Fruit fly (Drosophila melanogaster) whole organism, wandering third instar larva: ENCODE measurements around the gene CG43703.

Source experiments
- Abd-B ChIP-seq: fragments of >200 bp; optimal IDR thresholded peaks from 2 replicates; lab custom pipeline; 2017; ENCODE audit warnings: missing biosample characterization, missing genetic modification characterization
- CG32264 ChIP-seq: fragments of 200-800 bp; sonication (Bioruptor generic); optimal IDR thresholded peaks from 2 replicates; lab custom pipeline; 2016; ENCODE audit warnings: missing biosample characterization, missing genetic modification characterization
- CG9705 ChIP-seq: fragments of 200-800 bp; sonication (Bioruptor generic); optimal IDR thresholded peaks from 2 replicates; lab custom pipeline; 2018; ENCODE audit warnings: missing biosample characterization, mild to moderate bottlenecking, missing genetic modification characterization
- CrebA ChIP-seq: fragments of 200-800 bp; sonication (Bioruptor generic); optimal IDR thresholded peaks from 2 replicates; lab custom pipeline; 2016; ENCODE audit warnings: missing biosample characterization, mild to moderate bottlenecking, missing genetic modification characterization, borderline replicate concordance
- Dfd ChIP-seq: fragments of >200 bp; optimal IDR thresholded peaks from 2 replicates; lab custom pipeline; 2017; ENCODE audit warnings: missing biosample characterization, missing genetic modification characterization
- Dif ChIP-seq: fragments of 200-275, 200-300 bp; sonication (Bioruptor generic); optimal IDR thresholded peaks from 2 replicates; lab custom pipeline; 2018; ENCODE audit warnings: missing biosample characterization, missing genetic modification characterization; ENCODE audit not compliant: partially characterized antibody
- GATAd ChIP-seq: sonication (Bioruptor generic); optimal IDR thresholded peaks from 2 replicates; lab custom pipeline; 2016; ENCODE audit warnings: missing biosample characterization, missing genetic modification characterization
- HLH106 ChIP-seq: fragments of 200-800 bp; optimal IDR thresholded peaks from 3 replicates; lab custom pipeline; 2019; ENCODE audit warnings: missing biosample characterization, mild to moderate bottlenecking, missing genetic modification characterization, moderate library complexity
- Hnf4 ChIP-seq: fragments of 200-800 bp; sonication (Bioruptor generic); optimal IDR thresholded peaks from 2 replicates; lab custom pipeline; 2016; ENCODE audit warnings: missing biosample characterization, mild to moderate bottlenecking, missing genetic modification characterization
- Hr78 ChIP-seq: fragments of >200 bp; optimal IDR thresholded peaks from 2 replicates; lab custom pipeline; 2017; ENCODE audit warnings: missing biosample characterization, missing genetic modification characterization
- Hr83 ChIP-seq: fragments of 200-300 bp; sonication (Bioruptor generic); optimal IDR thresholded peaks from 2 replicates; lab custom pipeline; 2016; ENCODE audit warnings: missing biosample characterization, mild to moderate bottlenecking, missing genetic modification characterization, moderate library complexity; ENCODE audit not compliant: poor library complexity, severe bottlenecking
- Jra ChIP-seq: sonication (Bioruptor generic); optimal IDR thresholded peaks from 2 replicates; lab custom pipeline; 2016; ENCODE audit warnings: missing biosample characterization, missing genetic modification characterization
- Mio ChIP-seq: sonication (Bioruptor generic); optimal IDR thresholded peaks from 2 replicates; lab custom pipeline; 2016; ENCODE audit warnings: missing biosample characterization, missing genetic modification characterization
- Myc ChIP-seq: fragments of >200 bp; optimal IDR thresholded peaks from 2 replicates; lab custom pipeline; 2017
- N ChIP-seq: fragments of >200 bp; optimal IDR thresholded peaks from 2 replicates; lab custom pipeline; 2018; ENCODE audit warnings: missing biosample characterization, missing external identifiers, missing genetic modification characterization
- OdsH ChIP-seq: fragments of 200-800 bp; sonication (Bioruptor generic); optimal IDR thresholded peaks from 2 replicates; lab custom pipeline; 2016; ENCODE audit warnings: missing biosample characterization, mild to moderate bottlenecking, missing genetic modification characterization
- Rel ChIP-seq, 2 experiments: fragments of 200-800 bp; sonication (Bioruptor generic) in 1 of 2; optimal IDR thresholded peaks; 2 replicates in 1 of 2; 3 replicates in 1 of 2; lab custom pipeline; 2016 to 2019; ENCODE audit warnings: mild to moderate bottlenecking in 2 of 2, missing biosample characterization in 2 of 2, missing genetic modification characterization in 2 of 2, moderate library complexity in 1 of 2
- Sp1 ChIP-seq: fragments of 200-800 bp; sonication (Bioruptor generic); optimal IDR thresholded peaks from 3 replicates; lab custom pipeline; 2019; ENCODE audit warnings: missing biosample characterization, mild to moderate bottlenecking, missing genetic modification characterization, moderate library complexity
- Vsx2 ChIP-seq: fragments of 200-300, 225-300 bp; sonication (Bioruptor generic); optimal IDR thresholded peaks from 2 replicates; lab custom pipeline; 2018; ENCODE audit warnings: missing biosample characterization, missing genetic modification characterization; ENCODE audit not compliant: partially characterized antibody
- br ChIP-seq: fragments of 200-800 bp; sonication (Bioruptor generic); optimal IDR thresholded peaks from 2 replicates; lab custom pipeline; 2016; ENCODE audit warnings: missing biosample characterization, missing genetic modification characterization
- brk ChIP-seq: fragments of 200-800 bp; sonication (Bioruptor generic); optimal IDR thresholded peaks from 2 replicates; lab custom pipeline; 2016; ENCODE audit warnings: missing biosample characterization, mild to moderate bottlenecking, missing genetic modification characterization
- dl ChIP-seq, 2 experiments: fragments of 175-275, 200-275 bp in 1 of 2; fragments of 200-275 bp in 1 of 2; sonication (Bioruptor generic); optimal IDR thresholded peaks; lab custom pipeline; 2018; ENCODE audit warnings: mild to moderate bottlenecking in 2 of 2, missing biosample characterization in 2 of 2, missing genetic modification characterization in 2 of 2, moderate library complexity in 2 of 2; ENCODE audit not compliant: partially characterized antibody in 2 of 2, insufficient read depth in 1 of 2
- dmrt93B ChIP-seq: fragments of 200-800 bp; sonication (Bioruptor generic); optimal IDR thresholded peaks from 2 replicates; lab custom pipeline; 2018; ENCODE audit warnings: missing biosample characterization, mild to moderate bottlenecking, missing genetic modification characterization
- dsf ChIP-seq: sonication (Bioruptor generic); optimal IDR thresholded peaks from 2 replicates; lab custom pipeline; 2016; ENCODE audit warnings: missing biosample characterization, missing genetic modification characterization, borderline replicate concordance
- ey ChIP-seq: fragments of 200-800 bp; sonication (Bioruptor generic); optimal IDR thresholded peaks from 2 replicates; lab custom pipeline; 2016; ENCODE audit warnings: missing biosample characterization, missing genetic modification characterization
- foxo ChIP-seq, 2 experiments: fragments of 200-800 bp; sonication (Bioruptor generic); optimal IDR thresholded peaks; 2 replicates in 1 of 2; 3 replicates in 1 of 2; lab custom pipeline; 2016 to 2017; ENCODE audit warnings: missing biosample characterization in 2 of 2, missing genetic modification characterization in 2 of 2
- fru ChIP-seq: fragments of 200-800 bp; sonication (Bioruptor generic); optimal IDR thresholded peaks from 3 replicates; lab custom pipeline; 2016; ENCODE audit warnings: missing biosample characterization, mild to moderate bottlenecking, missing genetic modification characterization
- h ChIP-seq: fragments of 200-800 bp; sonication (Bioruptor generic); optimal IDR thresholded peaks from 3 replicates; lab custom pipeline; 2016; ENCODE audit warnings: missing biosample characterization, mild to moderate bottlenecking, missing genetic modification characterization
- jim ChIP-seq: fragments of 175-275, 200-325 bp; sonication (Bioruptor generic); optimal IDR thresholded peaks from 2 replicates; lab custom pipeline; 2016; ENCODE audit warnings: missing biosample characterization, mild to moderate bottlenecking, missing genetic modification characterization
- lola ChIP-seq: fragments of >200 bp; optimal IDR thresholded peaks from 2 replicates; lab custom pipeline; 2017; ENCODE audit warnings: missing biosample characterization, missing genetic modification characterization
- pan ChIP-seq: fragments of >200 bp; optimal IDR thresholded peaks from 2 replicates; lab custom pipeline; 2017
- psq ChIP-seq: fragments of 200-800 bp; sonication (Bioruptor generic); optimal IDR thresholded peaks from 3 replicates; lab custom pipeline; 2017; ENCODE audit warnings: missing biosample characterization, mild to moderate bottlenecking, missing genetic modification characterization, moderate library complexity
- rgr ChIP-seq: fragments of 200-800 bp; sonication (Bioruptor generic); optimal IDR thresholded peaks from 3 replicates; lab custom pipeline; 2016; ENCODE audit warnings: missing biosample characterization, mild to moderate bottlenecking, missing genetic modification characterization
- sage ChIP-seq: fragments of 200-800 bp; sonication (Bioruptor generic); optimal IDR thresholded peaks from 2 replicates; lab custom pipeline; 2016; ENCODE audit warnings: missing biosample characterization, mild to moderate bottlenecking, missing genetic modification characterization
- sv ChIP-seq: fragments of 200-800 bp; sonication (Bioruptor generic); optimal IDR thresholded peaks from 3 replicates; lab custom pipeline; 2016; ENCODE audit warnings: missing biosample characterization, missing genetic modification characterization
- tai ChIP-seq: sonication (Bioruptor generic); optimal IDR thresholded peaks from 2 replicates; lab custom pipeline; 2016; ENCODE audit warnings: missing biosample characterization, missing genetic modification characterization
- usp ChIP-seq: fragments of >200 bp; optimal IDR thresholded peaks from 2 replicates; lab custom pipeline; 2017; ENCODE audit warnings: missing biosample characterization, missing genetic modification characterization
- woc ChIP-seq: sonication (Bioruptor generic); optimal IDR thresholded peaks from 2 replicates; lab custom pipeline; 2016; ENCODE audit warnings: missing biosample characterization, mild to moderate bottlenecking, missing genetic modification characterization

The CG43703 gene

dm6 chr2L:3771109-3772067 is 6.1 kb downstream of the CG43703 start, which contains the start of gene bowl (continued):
- TF ChIP-seq dmrt93B (GFP tag; lab: Kevin White, UChicago) (peak; percentile 92), lola (GFP tag; lab: Kevin White, UChicago) (no peak)

dm6 chr2L:3772068-3772428 is 6.8 kb downstream of the CG43703 start:
- TF ChIP-seq Jra (GFP tag; lab: Kevin White, UChicago) (no peak), Dfd (GFP tag; lab: Kevin White, UChicago) (peak; percentile 4), jim (GFP tag; lab: Kevin White, UChicago) (no peak)
- TF ChIP-seq, all 38 proteins: peak for 1

dm6 chr2L:3772599-3772936 is 7.3 kb downstream of the CG43703 start:
- TF ChIP-seq Mio (GFP tag; lab: Kevin White, UChicago) (no peak), tai (GFP tag; lab: Kevin White, UChicago) (no peak), Myc (lab: Kevin White, UChicago) (no peak), Hr83 (GFP tag; lab: Kevin White, UChicago) (no peak), Vsx2 (GFP tag; lab: Kevin White, UChicago) (peak; percentile 85), foxo (GFP tag; optimal IDR thresholded peaks at IDR 0.05; lab: Kevin White, UChicago) (no peak), jim (GFP tag; lab: Kevin White, UChicago) (no peak), brk (peak; percentile 27), dmrt93B (GFP tag; lab: Kevin White, UChicago) (no peak), CrebA (GFP tag; lab: Kevin White, UChicago) (peak; percentile 74)
- TF ChIP-seq, all 38 proteins: peak for 3

dm6 chr2L:3772937-3773623 is 7.8 kb downstream of the CG43703 start:
- peak; percentile 19 for TF ChIP-seq Jra (GFP tag; lab: Kevin White, UChicago)
- no peak for TF ChIP-seq Myc (lab: Kevin White, UChicago)
- TF ChIP-seq Hnf4: no peak
- TF ChIP-seq br (GFP tag; lab: Kevin White, UChicago): peak; percentile 67
- no peak for TF ChIP-seq tai (GFP tag; lab: Kevin White, UChicago)
- peak; percentile 91 for TF ChIP-seq psq
- TF ChIP-seq GATAd (GFP tag; lab: Kevin White, UChicago): no peak
- TF ChIP-seq Rel (GFP tag; optimal IDR thresholded peaks at IDR 0.05; lab: Kevin White, UChicago): peak; percentile 59
- TF ChIP-seq Rel (tag; optimal IDR thresholded peaks at IDR 0.05; lab: Kevin White, UChicago): peak; percentile 3
- TF ChIP-seq N: no peak
- TF ChIP-seq h (GFP tag; lab: Kevin White, UChicago): peak; percentile 81
- TF ChIP-seq CrebA (GFP tag; lab: Kevin White, UChicago): no peak
- TF ChIP-seq jim (GFP tag; lab: Kevin White, UChicago): no peak
- TF ChIP-seq woc (GFP tag; lab: Kevin White, UChicago): peak; percentile 81
- peak; percentile 73 for TF ChIP-seq ey (GFP tag; lab: Kevin White, UChicago)
- TF ChIP-seq fru (GFP tag; lab: Kevin White, UChicago): peak; percentile 71
- no peak for TF ChIP-seq Abd-B
- no peak for TF ChIP-seq pan (lab: Kevin White, UChicago)
- peak in 1 of 2 experiments; percentile 50 for TF ChIP-seq dl (GFP tag; optimal IDR thresholded peaks at IDR 0.05; lab: Kevin White, UChicago; ENCODE audit: insufficient read depth in 1 of 2, partially characterized antibody in 2 of 2)
- TF ChIP-seq OdsH (GFP tag; lab: Kevin White, UChicago): peak; percentile 76
- no peak for TF ChIP-seq CG32264
- TF ChIP-seq CG9705 (GFP tag; lab: Kevin White, UChicago): peak; percentile 21
- TF ChIP-seq dsf (GFP tag; lab: Kevin White, UChicago): no peak
- peak; percentile 51 for TF ChIP-seq dmrt93B (GFP tag; lab: Kevin White, UChicago)
- TF ChIP-seq Sp1 (GFP tag; lab: Kevin White, UChicago): peak; percentile 84
- TF ChIP-seq usp (GFP tag; lab: Kevin White, UChicago): no peak
- TF ChIP-seq Hr78 (GFP tag; lab: Kevin White, UChicago): no peak
- TF ChIP-seq Hr83 (GFP tag; lab: Kevin White, UChicago): peak; percentile 81
- TF ChIP-seq brk: peak; percentile 42
- TF ChIP-seq sage: no peak
- TF ChIP-seq HLH106 (tag; lab: Kevin White, UChicago): peak; percentile 68
- peak; percentile 71 for TF ChIP-seq rgr
- TF ChIP-seq sv: peak; percentile 41
- peak in 1 of 2 experiments; percentile 81 for TF ChIP-seq foxo (GFP tag; optimal IDR thresholded peaks at IDR 0.05; lab: Kevin White, UChicago)
- no peak for TF ChIP-seq Vsx2 (GFP tag; lab: Kevin White, UChicago)
- no peak for TF ChIP-seq Dfd (GFP tag; lab: Kevin White, UChicago)
- no peak for TF ChIP-seq Mio (GFP tag; lab: Kevin White, UChicago)
- TF ChIP-seq lola (GFP tag; lab: Kevin White, UChicago): no peak
- peak; percentile 56 for TF ChIP-seq Dif
